Fruit fly (Drosophila melanogaster) whole organism, wandering third instar larva: Measurements from ENCODE around the gene Tcs6.

Experiments
- Abd-B ChIP-seq: fragments of >200 bp; optimal IDR thresholded peaks from 2 replicates; lab custom pipeline; 2017; ENCODE audit warnings: missing biosample characterization, missing genetic modification characterization
- CG32264 ChIP-seq: fragments of 200-800 bp; sonication (Bioruptor generic); optimal IDR thresholded peaks from 2 replicates; lab custom pipeline; 2016; ENCODE audit warnings: missing biosample characterization, missing genetic modification characterization
- CG9705 ChIP-seq: fragments of 200-800 bp; sonication (Bioruptor generic); optimal IDR thresholded peaks from 2 replicates; lab custom pipeline; 2018; ENCODE audit warnings: missing biosample characterization, mild to moderate bottlenecking, missing genetic modification characterization
- CrebA ChIP-seq: fragments of 200-800 bp; sonication (Bioruptor generic); optimal IDR thresholded peaks from 2 replicates; lab custom pipeline; 2016; ENCODE audit warnings: missing biosample characterization, mild to moderate bottlenecking, missing genetic modification characterization, borderline replicate concordance
- Dfd ChIP-seq: fragments of >200 bp; optimal IDR thresholded peaks from 2 replicates; lab custom pipeline; 2017; ENCODE audit warnings: missing biosample characterization, missing genetic modification characterization
- Dif ChIP-seq: fragments of 200-275, 200-300 bp; sonication (Bioruptor generic); optimal IDR thresholded peaks from 2 replicates; lab custom pipeline; 2018; ENCODE audit warnings: missing biosample characterization, missing genetic modification characterization; ENCODE audit not compliant: partially characterized antibody
- GATAd ChIP-seq: sonication (Bioruptor generic); optimal IDR thresholded peaks from 2 replicates; lab custom pipeline; 2016; ENCODE audit warnings: missing biosample characterization, missing genetic modification characterization
- HLH106 ChIP-seq: fragments of 200-800 bp; optimal IDR thresholded peaks from 3 replicates; lab custom pipeline; 2019; ENCODE audit warnings: missing biosample characterization, mild to moderate bottlenecking, missing genetic modification characterization, moderate library complexity
- Hnf4 ChIP-seq: fragments of 200-800 bp; sonication (Bioruptor generic); optimal IDR thresholded peaks from 2 replicates; lab custom pipeline; 2016; ENCODE audit warnings: missing biosample characterization, mild to moderate bottlenecking, missing genetic modification characterization
- Hr78 ChIP-seq: fragments of >200 bp; optimal IDR thresholded peaks from 2 replicates; lab custom pipeline; 2017; ENCODE audit warnings: missing biosample characterization, missing genetic modification characterization
- Hr83 ChIP-seq: fragments of 200-300 bp; sonication (Bioruptor generic); optimal IDR thresholded peaks from 2 replicates; lab custom pipeline; 2016; ENCODE audit warnings: missing biosample characterization, mild to moderate bottlenecking, missing genetic modification characterization, moderate library complexity; ENCODE audit not compliant: poor library complexity, severe bottlenecking
- Jra ChIP-seq: sonication (Bioruptor generic); optimal IDR thresholded peaks from 2 replicates; lab custom pipeline; 2016; ENCODE audit warnings: missing biosample characterization, missing genetic modification characterization
- Mio ChIP-seq: sonication (Bioruptor generic); optimal IDR thresholded peaks from 2 replicates; lab custom pipeline; 2016; ENCODE audit warnings: missing biosample characterization, missing genetic modification characterization
- Myc ChIP-seq: fragments of >200 bp; optimal IDR thresholded peaks from 2 replicates; lab custom pipeline; 2017
- N ChIP-seq: fragments of >200 bp; optimal IDR thresholded peaks from 2 replicates; lab custom pipeline; 2018; ENCODE audit warnings: missing biosample characterization, missing external identifiers, missing genetic modification characterization
- OdsH ChIP-seq: fragments of 200-800 bp; sonication (Bioruptor generic); optimal IDR thresholded peaks from 2 replicates; lab custom pipeline; 2016; ENCODE audit warnings: missing biosample characterization, mild to moderate bottlenecking, missing genetic modification characterization
- Rel ChIP-seq, 2 experiments: fragments of 200-800 bp; sonication (Bioruptor generic) in 1 of 2; optimal IDR thresholded peaks; 2 replicates in 1 of 2; 3 replicates in 1 of 2; lab custom pipeline; 2016 to 2019; ENCODE audit warnings: mild to moderate bottlenecking in 2 of 2, missing biosample characterization in 2 of 2, missing genetic modification characterization in 2 of 2, moderate library complexity in 1 of 2
- Sp1 ChIP-seq: fragments of 200-800 bp; sonication (Bioruptor generic); optimal IDR thresholded peaks from 3 replicates; lab custom pipeline; 2019; ENCODE audit warnings: missing biosample characterization, mild to moderate bottlenecking, missing genetic modification characterization, moderate library complexity
- Vsx2 ChIP-seq: fragments of 200-300, 225-300 bp; sonication (Bioruptor generic); optimal IDR thresholded peaks from 2 replicates; lab custom pipeline; 2018; ENCODE audit warnings: missing biosample characterization, missing genetic modification characterization; ENCODE audit not compliant: partially characterized antibody
- br ChIP-seq: fragments of 200-800 bp; sonication (Bioruptor generic); optimal IDR thresholded peaks from 2 replicates; lab custom pipeline; 2016; ENCODE audit warnings: missing biosample characterization, missing genetic modification characterization
- brk ChIP-seq: fragments of 200-800 bp; sonication (Bioruptor generic); optimal IDR thresholded peaks from 2 replicates; lab custom pipeline; 2016; ENCODE audit warnings: missing biosample characterization, mild to moderate bottlenecking, missing genetic modification characterization
- dl ChIP-seq, 2 experiments: fragments of 175-275, 200-275 bp in 1 of 2; fragments of 200-275 bp in 1 of 2; sonication (Bioruptor generic); optimal IDR thresholded peaks; lab custom pipeline; 2018; ENCODE audit warnings: mild to moderate bottlenecking in 2 of 2, missing biosample characterization in 2 of 2, missing genetic modification characterization in 2 of 2, moderate library complexity in 2 of 2; ENCODE audit not compliant: partially characterized antibody in 2 of 2, insufficient read depth in 1 of 2
- dmrt93B ChIP-seq: fragments of 200-800 bp; sonication (Bioruptor generic); optimal IDR thresholded peaks from 2 replicates; lab custom pipeline; 2018; ENCODE audit warnings: missing biosample characterization, mild to moderate bottlenecking, missing genetic modification characterization
- dsf ChIP-seq: sonication (Bioruptor generic); optimal IDR thresholded peaks from 2 replicates; lab custom pipeline; 2016; ENCODE audit warnings: missing biosample characterization, missing genetic modification characterization, borderline replicate concordance
- ey ChIP-seq: fragments of 200-800 bp; sonication (Bioruptor generic); optimal IDR thresholded peaks from 2 replicates; lab custom pipeline; 2016; ENCODE audit warnings: missing biosample characterization, missing genetic modification characterization
- foxo ChIP-seq, 2 experiments: fragments of 200-800 bp; sonication (Bioruptor generic); optimal IDR thresholded peaks; 2 replicates in 1 of 2; 3 replicates in 1 of 2; lab custom pipeline; 2016 to 2017; ENCODE audit warnings: missing biosample characterization in 2 of 2, missing genetic modification characterization in 2 of 2
- fru ChIP-seq: fragments of 200-800 bp; sonication (Bioruptor generic); optimal IDR thresholded peaks from 3 replicates; lab custom pipeline; 2016; ENCODE audit warnings: missing biosample characterization, mild to moderate bottlenecking, missing genetic modification characterization
- h ChIP-seq: fragments of 200-800 bp; sonication (Bioruptor generic); optimal IDR thresholded peaks from 3 replicates; lab custom pipeline; 2016; ENCODE audit warnings: missing biosample characterization, mild to moderate bottlenecking, missing genetic modification characterization
- jim ChIP-seq: fragments of 175-275, 200-325 bp; sonication (Bioruptor generic); optimal IDR thresholded peaks from 2 replicates; lab custom pipeline; 2016; ENCODE audit warnings: missing biosample characterization, mild to moderate bottlenecking, missing genetic modification characterization
- lola ChIP-seq: fragments of >200 bp; optimal IDR thresholded peaks from 2 replicates; lab custom pipeline; 2017; ENCODE audit warnings: missing biosample characterization, missing genetic modification characterization
- pan ChIP-seq: fragments of >200 bp; optimal IDR thresholded peaks from 2 replicates; lab custom pipeline; 2017
- psq ChIP-seq: fragments of 200-800 bp; sonication (Bioruptor generic); optimal IDR thresholded peaks from 3 replicates; lab custom pipeline; 2017; ENCODE audit warnings: missing biosample characterization, mild to moderate bottlenecking, missing genetic modification characterization, moderate library complexity
- rgr ChIP-seq: fragments of 200-800 bp; sonication (Bioruptor generic); optimal IDR thresholded peaks from 3 replicates; lab custom pipeline; 2016; ENCODE audit warnings: missing biosample characterization, mild to moderate bottlenecking, missing genetic modification characterization
- sage ChIP-seq: fragments of 200-800 bp; sonication (Bioruptor generic); optimal IDR thresholded peaks from 2 replicates; lab custom pipeline; 2016; ENCODE audit warnings: missing biosample characterization, mild to moderate bottlenecking, missing genetic modification characterization
- sv ChIP-seq: fragments of 200-800 bp; sonication (Bioruptor generic); optimal IDR thresholded peaks from 3 replicates; lab custom pipeline; 2016; ENCODE audit warnings: missing biosample characterization, missing genetic modification characterization
- tai ChIP-seq: sonication (Bioruptor generic); optimal IDR thresholded peaks from 2 replicates; lab custom pipeline; 2016; ENCODE audit warnings: missing biosample characterization, missing genetic modification characterization
- usp ChIP-seq: fragments of >200 bp; optimal IDR thresholded peaks from 2 replicates; lab custom pipeline; 2017; ENCODE audit warnings: missing biosample characterization, missing genetic modification characterization
- woc ChIP-seq: sonication (Bioruptor generic); optimal IDR thresholded peaks from 2 replicates; lab custom pipeline; 2016; ENCODE audit warnings: missing biosample characterization, mild to moderate bottlenecking, missing genetic modification characterization

The Tcs6 gene

DNA sequence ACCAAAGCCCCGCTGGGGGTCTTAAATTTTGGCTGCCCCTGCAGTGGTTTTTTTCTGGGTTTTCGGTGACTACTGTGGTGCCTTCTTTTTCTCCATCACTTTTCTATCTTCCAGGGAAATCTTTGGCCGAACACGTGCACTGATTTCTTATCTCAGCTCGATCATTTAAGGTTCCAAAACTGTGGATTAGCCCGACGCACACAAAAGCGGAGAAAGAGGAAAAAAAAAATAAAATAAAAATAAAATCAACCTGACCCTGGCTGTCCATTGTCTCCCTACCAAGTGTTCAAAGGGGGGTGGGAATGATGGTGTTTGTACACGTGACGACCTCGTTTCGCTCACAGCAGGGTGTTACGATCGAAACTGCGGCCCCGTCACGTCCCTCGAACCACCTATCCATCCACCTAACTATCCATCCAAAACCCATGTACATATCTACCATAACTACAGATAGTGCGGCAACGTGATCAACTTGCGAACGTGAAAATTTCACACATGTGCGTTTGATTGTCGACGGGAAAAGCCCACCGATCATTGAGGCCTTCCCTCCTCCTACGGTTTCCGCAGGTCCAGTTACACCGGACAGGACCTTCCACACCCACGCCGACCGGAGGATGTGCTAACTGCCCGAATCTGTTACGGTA lies 31.3 kb downstream of the Tcs6 start:
- no peak for TF ChIP-seq pan (lab: Kevin White, UChicago)
- no peak for TF ChIP-seq dmrt93B (GFP tag; lab: Kevin White, UChicago)
- TF ChIP-seq Sp1 (GFP tag; lab: Kevin White, UChicago) = no peak
- no peak for TF ChIP-seq Jra

DNA sequence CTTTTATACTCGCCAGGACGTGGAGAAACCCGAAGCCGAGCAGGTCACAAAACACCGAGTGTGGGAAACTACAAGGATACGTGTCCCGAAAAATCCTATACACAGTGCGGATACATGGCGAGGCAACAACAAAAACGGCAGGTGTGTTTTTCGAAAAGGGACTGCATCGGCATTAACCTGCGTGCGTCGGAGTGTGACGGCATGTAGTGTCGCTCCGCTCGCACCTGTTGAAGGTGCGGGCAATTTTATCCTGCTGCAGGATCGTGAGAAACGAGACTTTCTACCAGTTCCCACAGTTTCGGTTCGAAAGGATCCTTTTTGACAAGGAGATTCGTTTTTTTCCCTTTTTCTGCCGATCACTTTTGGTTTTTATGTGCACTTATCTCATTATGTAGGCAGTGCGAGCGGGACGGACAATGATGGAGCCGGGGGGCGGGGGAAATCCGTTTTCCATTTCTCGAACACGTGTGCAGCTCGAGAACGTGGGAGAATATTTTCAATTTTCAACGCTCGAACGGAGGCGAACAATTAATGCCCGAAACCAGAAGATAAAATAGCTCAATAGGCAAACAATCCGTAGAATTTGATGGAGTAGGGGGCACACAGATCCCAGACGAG lies 33.3 kb downstream of the Tcs6 start:
- no peak for TF ChIP-seq dl (GFP tag; optimal IDR thresholded peaks at IDR 0.05; lab: Kevin White, UChicago; ENCODE audit: insufficient read depth in 1 of 2, partially characterized antibody in 2 of 2)

dm6 chr3R:26023252-26023651 lies 34.8 kb downstream of the Tcs6 start:
- no peak for TF ChIP-seq Jra
- TF ChIP-seq Rel (GFP tag; optimal IDR thresholded peaks at IDR 0.05; lab: Kevin White, UChicago) = no peak
- no peak for TF ChIP-seq Rel (tag; optimal IDR thresholded peaks at IDR 0.05; lab: Kevin White, UChicago)
- no peak for TF ChIP-seq Hr83
- no peak for TF ChIP-seq GATAd (GFP tag; lab: Kevin White, UChicago)
- no peak for TF ChIP-seq dsf (GFP tag; lab: Kevin White, UChicago)
- no peak for TF ChIP-seq Vsx2 (GFP tag; lab: Kevin White, UChicago)

dm6 chr3R:26021195-26021914 lies 36.7 kb downstream of the Tcs6 start:
- TF ChIP-seq Myc = no peak
- no peak for TF ChIP-seq Hr78 (GFP tag; lab: Kevin White, UChicago)
- no peak for TF ChIP-seq Jra
- TF ChIP-seq Hr83 = no peak
- TF ChIP-seq Hnf4 (GFP tag; lab: Kevin White, UChicago) = peak; percentile 54
- no peak for TF ChIP-seq Rel (GFP tag; optimal IDR thresholded peaks at IDR 0.05; lab: Kevin White, UChicago)
- peak; percentile 19 for TF ChIP-seq Rel (tag; optimal IDR thresholded peaks at IDR 0.05; lab: Kevin White, UChicago)
- TF ChIP-seq h = peak; percentile 85
- peak; percentile 53 for TF ChIP-seq brk (GFP tag; lab: Kevin White, UChicago)
- TF ChIP-seq Vsx2 (GFP tag; lab: Kevin White, UChicago) = peak; percentile 74
- peak; percentile 87 for TF ChIP-seq rgr
- TF ChIP-seq N (GFP tag; lab: Kevin White, UChicago) = no peak
- TF ChIP-seq GATAd (GFP tag; lab: Kevin White, UChicago) = no peak
- no peak for TF ChIP-seq usp (GFP tag; lab: Kevin White, UChicago)
- TF ChIP-seq psq = peak; percentile 88
- no peak for TF ChIP-seq Dfd (GFP tag; lab: Kevin White, UChicago)
- TF ChIP-seq Mio (GFP tag; lab: Kevin White, UChicago) = no peak
- peak; percentile 75 for TF ChIP-seq Dif (GFP tag; lab: Kevin White, UChicago)
- no peak for TF ChIP-seq CG32264 (GFP tag; lab: Kevin White, UChicago)
- TF ChIP-seq dl (GFP tag; optimal IDR thresholded peaks at IDR 0.05; lab: Kevin White, UChicago; ENCODE audit: insufficient read depth in 1 of 2, partially characterized antibody in 2 of 2) = peak in 1 of 2 experiments; percentile 65
- TF ChIP-seq CrebA (GFP tag; lab: Kevin White, UChicago) = no peak
- TF ChIP-seq Abd-B = no peak
- peak; percentile 94 for TF ChIP-seq woc
- TF ChIP-seq pan (lab: Kevin White, UChicago) = no peak
- TF ChIP-seq foxo (GFP tag; optimal IDR thresholded peaks at IDR 0.05; lab: Kevin White, UChicago) = peak in 1 of 2 experiments; percentile 91
- no peak for TF ChIP-seq dsf (GFP tag; lab: Kevin White, UChicago)
- TF ChIP-seq fru (GFP tag; lab: Kevin White, UChicago) = peak; percentile 89
- TF ChIP-seq sv (GFP tag; lab: Kevin White, UChicago) = peak; percentile 78
- peak; percentile 94 for TF ChIP-seq Sp1 (GFP tag; lab: Kevin White, UChicago)
- peak; percentile 71 for TF ChIP-seq br
- peak; percentile 89 for TF ChIP-seq OdsH (GFP tag; lab: Kevin White, UChicago)
- no peak for TF ChIP-seq lola (GFP tag; lab: Kevin White, UChicago)
- peak; percentile 95 for TF ChIP-seq HLH106
- TF ChIP-seq dmrt93B (GFP tag; lab: Kevin White, UChicago) = peak; percentile 93
- TF ChIP-seq jim = no peak
- peak; percentile 88 for TF ChIP-seq ey
- no peak for TF ChIP-seq sage (GFP tag; lab: Kevin White, UChicago)
- TF ChIP-seq tai = no peak
- TF ChIP-seq CG9705 (GFP tag; lab: Kevin White, UChicago) = peak; percentile 86
- TF ChIP-seq, all 38 proteins: peak for 20
